Worm (Caenorhabditis elegans) whole organism, young adult: ENCODE measurements around the gene ZK816.3.

Source experiments
- B0035.1 ChIP-seq: sonication (generic microtip); optimal IDR thresholded peaks from 2 replicates; lab custom pipeline; 2016; ENCODE audit warnings: missing genetic modification characterization, mild to moderate bottlenecking, missing compliant biosample characterization, missing genotype, missing genetic modification reagents
- F39B2.1 ChIP-seq: fragments of 200-800 bp; sonication (Bioruptor generic); IDR thresholded peaks from 2 replicates; pipeline ENCODE4 v1.3.6; 2022; ENCODE audit warnings: missing genetic modification reagents, missing genetic modification characterization, missing compliant biosample characterization
- F52B5.7 ChIP-seq: sonication (generic microtip); optimal IDR thresholded peaks from 2 replicates; lab custom pipeline; 2016; ENCODE audit warnings: mild to moderate bottlenecking, missing genetic modification characterization, missing compliant biosample characterization
- F55B11.4 ChIP-seq: sonication (generic microtip); optimal IDR thresholded peaks from 2 replicates; lab custom pipeline; 2016; ENCODE audit warnings: missing compliant biosample characterization, missing genetic modification characterization, borderline replicate concordance; ENCODE audit not compliant: insufficient read depth
- F57A8.1 ChIP-seq: fragments of 200-800 bp; sonication (Bioruptor generic); optimal IDR thresholded peaks from 2 replicates; lab custom pipeline; 2018; ENCODE audit warnings: mild to moderate bottlenecking, missing genetic modification characterization, moderate library complexity, missing compliant biosample characterization
- F57C9.4 ChIP-seq: sonication (generic microtip); optimal IDR thresholded peaks from 2 replicates; lab custom pipeline; 2017; ENCODE audit warnings: mild to moderate bottlenecking, missing genetic modification characterization, missing compliant biosample characterization
- K12H6.12 ChIP-seq: fragments of 200-800 bp; sonication (Bioruptor generic); optimal IDR thresholded peaks from 2 replicates; lab custom pipeline; 2018; ENCODE audit warnings: mild to moderate bottlenecking, missing genetic modification characterization, missing compliant biosample characterization
- T07F8.4 ChIP-seq: sonication (generic microtip); optimal IDR thresholded peaks from 2 replicates; lab custom pipeline; 2016; ENCODE audit warnings: mild to moderate bottlenecking, missing genetic modification characterization, moderate library complexity, missing compliant biosample characterization
- T26A5.8 ChIP-seq: sonication (generic microtip); optimal IDR thresholded peaks from 2 replicates; lab custom pipeline; 2016; ENCODE audit warnings: missing genetic modification characterization, missing compliant biosample characterization
- Y53G8AR.9 ChIP-seq: fragments of 200-800 bp; sonication (Bioruptor generic); conservative IDR thresholded peaks from 2 replicates; pipeline ENCODE4 v1.3.6; 2022; ENCODE audit warnings: missing genetic modification reagents, missing genetic modification characterization, missing compliant biosample characterization
- Y67H2A.10 ChIP-seq: fragments of 200-800 bp; sonication (Bioruptor generic); conservative IDR thresholded peaks from 2 replicates; pipeline ENCODE4 v1.3.6; 2022; ENCODE audit warnings: missing genetic modification reagents, missing genetic modification characterization, missing compliant biosample characterization
- Y95B8A.8 ChIP-seq: fragments of 200-800 bp; sonication (Bioruptor generic); IDR thresholded peaks from 2 replicates; pipeline ENCODE4 v1.3.6; 2022; ENCODE audit warnings: missing genetic modification reagents, missing genetic modification characterization, missing compliant biosample characterization
- akir-1 ChIP-seq: fragments of 200-800 bp; sonication (Bioruptor generic); optimal IDR thresholded peaks from 2 replicates; lab custom pipeline; 2018; ENCODE audit warnings: mild to moderate bottlenecking, missing genetic modification characterization, moderate library complexity, missing compliant biosample characterization
- ama-1 ChIP-seq, 3 experiments: fragments of 150-350 bp in 1 of 3; sonication (generic microtip) in 2 of 3; optimal IDR thresholded peaks; 2 replicates each; lab custom pipeline; 2014 to 2018; ENCODE audit warnings: missing biosample characterization in 2 of 3, missing genetic modification characterization in 2 of 3, missing genetic modification reagents in 2 of 3
- bed-1 ChIP-seq: fragments of 200-800 bp; sonication (Bioruptor generic); IDR thresholded peaks from 2 replicates; pipeline ENCODE4 v1.3.6; 2022; ENCODE audit warnings: missing genetic modification reagents, missing genetic modification characterization, missing compliant biosample characterization
- ceh-100 ChIP-seq: fragments of 200-800 bp; sonication (Bioruptor generic); IDR thresholded peaks from 2 replicates; pipeline ENCODE4 v1.3.6; 2022; ENCODE audit warnings: missing genetic modification reagents, missing genetic modification characterization, missing compliant biosample characterization
- ceh-91 ChIP-seq: fragments of 200-800 bp; sonication (Bioruptor generic); IDR thresholded peaks from 2 replicates; pipeline ENCODE4 v1.3.6; 2022; ENCODE audit warnings: missing genetic modification reagents, missing genetic modification characterization, missing compliant biosample characterization
- die-1 ChIP-seq: sonication (generic microtip); optimal IDR thresholded peaks from 2 replicates; lab custom pipeline; 2016; ENCODE audit warnings: missing genotype, mild to moderate bottlenecking, missing genetic modification characterization, missing compliant biosample characterization
- dpff-1 ChIP-seq: sonication (generic microtip); optimal IDR thresholded peaks from 2 replicates; lab custom pipeline; 2017; ENCODE audit warnings: mild to moderate bottlenecking, missing genetic modification characterization, missing compliant biosample characterization
- efl-1 ChIP-seq: fragments of 150-350 bp; optimal IDR thresholded peaks from 2 replicates; lab custom pipeline; 2014; ENCODE audit warnings: missing biosample characterization, missing genetic modification reagents, missing genetic modification characterization
- egl-44 ChIP-seq: fragments of 200-800 bp; sonication (Bioruptor generic); IDR thresholded peaks from 2 replicates; pipeline ENCODE4 v1.3.6; 2022; ENCODE audit warnings: missing genetic modification reagents, missing genetic modification characterization, missing compliant biosample characterization
- ekl-4 ChIP-seq: fragments of 200-800 bp; sonication (Bioruptor generic); IDR thresholded peaks from 2 replicates; pipeline ENCODE4 v1.3.6; 2022; ENCODE audit warnings: missing genetic modification reagents, missing genetic modification characterization, missing compliant biosample characterization
- ets-4 ChIP-seq: fragments of 200-800 bp; sonication (Bioruptor generic); optimal IDR thresholded peaks from 2 replicates; lab custom pipeline; 2018; ENCODE audit warnings: mild to moderate bottlenecking, missing genetic modification characterization, missing compliant biosample characterization
- him-1 ChIP-seq: sonication (generic microtip); optimal IDR thresholded peaks from 2 replicates; lab custom pipeline; 2016; ENCODE audit warnings: missing genotype, missing genetic modification reagents, missing genetic modification characterization, missing compliant biosample characterization
- hmg-1.2 ChIP-seq: fragments of 200-800 bp; sonication (Bioruptor generic); IDR thresholded peaks from 2 replicates; pipeline ENCODE4 v1.3.6; 2022; ENCODE audit warnings: missing genetic modification reagents, missing genetic modification characterization, missing compliant biosample characterization
- hrde-1 ChIP-seq: sonication (generic microtip); optimal IDR thresholded peaks from 2 replicates; lab custom pipeline; 2016; ENCODE audit warnings: missing genetic modification characterization, mild to moderate bottlenecking, missing compliant biosample characterization, moderate library complexity, missing genotype, missing genetic modification reagents, borderline replicate concordance
- hsf-1 ChIP-seq: fragments of 200-800 bp; sonication (Bioruptor generic); IDR thresholded peaks from 2 replicates; pipeline ENCODE4 v1.3.6; 2022; ENCODE audit warnings: missing genetic modification reagents, missing genetic modification characterization, missing compliant biosample characterization
- lin-26 ChIP-seq: fragments of 200-800 bp; sonication (Bioruptor generic); IDR thresholded peaks from 2 replicates; pipeline ENCODE4 v1.3.6; 2022; ENCODE audit warnings: missing genetic modification reagents, missing genetic modification characterization, missing compliant biosample characterization
- lin-35 ChIP-seq, 3 experiments: fragments of 150-350 bp in 2 of 3; sonication (generic microtip) in 1 of 3; optimal IDR thresholded peaks; 2 replicates each; lab custom pipeline; 2014 to 2018; ENCODE audit warnings: missing biosample characterization in 3 of 3, missing genetic modification characterization in 3 of 3, missing genetic modification reagents in 3 of 3
- lsl-1 ChIP-seq: fragments of 200-800 bp; sonication (Bioruptor generic); optimal IDR thresholded peaks from 2 replicates; lab custom pipeline; 2018; ENCODE audit warnings: mild to moderate bottlenecking, missing genetic modification characterization, moderate library complexity, missing compliant biosample characterization
- mxl-1 ChIP-seq: sonication (generic microtip); optimal IDR thresholded peaks from 2 replicates; lab custom pipeline; 2016; ENCODE audit warnings: missing genetic modification characterization, missing compliant biosample characterization
- nfyb-1 ChIP-seq: fragments of 200-800 bp; sonication (Bioruptor generic); IDR thresholded peaks from 2 replicates; pipeline ENCODE4 v1.3.6; 2022; ENCODE audit warnings: missing genetic modification reagents, missing genetic modification characterization, missing compliant biosample characterization
- nhr-179 ChIP-seq: sonication (generic microtip); optimal IDR thresholded peaks from 2 replicates; lab custom pipeline; 2016; ENCODE audit warnings: mild to moderate bottlenecking, missing genetic modification characterization, missing compliant biosample characterization
- pbrm-1 ChIP-seq: fragments of 200-800 bp; sonication (Bioruptor generic); IDR thresholded peaks from 2 replicates; pipeline ENCODE4 v1.3.6; 2022; ENCODE audit warnings: missing genetic modification reagents, missing genetic modification characterization, missing compliant biosample characterization
- rpc-1 ChIP-seq, 2 experiments: fragments of 150-350 bp in 1 of 2; sonication (generic microtip) in 1 of 2; optimal IDR thresholded peaks; 2 replicates each; lab custom pipeline; 2014 to 2018; ENCODE audit warnings: missing biosample characterization in 1 of 2, missing genetic modification characterization in 1 of 2, missing genetic modification reagents in 1 of 2, missing genotype in 1 of 2
- snpc-1.3 ChIP-seq: sonication (generic microtip); optimal IDR thresholded peaks from 2 replicates; lab custom pipeline; 2017; ENCODE audit warnings: missing genetic modification characterization, mild to moderate bottlenecking, missing compliant biosample characterization, antibody characterized with exemption, moderate library complexity, missing genotype, missing genetic modification reagents; ENCODE audit not compliant: insufficient read depth
- snpc-3.4 ChIP-seq: sonication (generic microtip); optimal IDR thresholded peaks from 2 replicates; lab custom pipeline; 2017; ENCODE audit warnings: missing genetic modification characterization, mild to moderate bottlenecking, missing compliant biosample characterization, antibody characterized with exemption, moderate library complexity, missing genotype, missing genetic modification reagents
- snpc-4 ChIP-seq, 5 experiments: fragments of 150-350 bp in 1 of 5; sonication (generic microtip) in 4 of 5; optimal IDR thresholded peaks; 2 replicates each; lab custom pipeline; 2014 to 2018; ENCODE audit warnings: missing genetic modification characterization in 5 of 5, missing biosample characterization in 3 of 5, antibody characterized with exemption in 2 of 5, mild to moderate bottlenecking in 2 of 5, missing compliant biosample characterization in 2 of 5, missing genotype in 2 of 5, moderate library complexity in 2 of 5, missing genetic modification reagents in 1 of 5
- sptf-2 ChIP-seq: fragments of 200-800 bp; sonication (Bioruptor generic); optimal IDR thresholded peaks from 2 replicates; lab custom pipeline; 2018; ENCODE audit warnings: mild to moderate bottlenecking, missing genetic modification characterization, missing compliant biosample characterization
- tbp1 ChIP-seq: fragments of 200-800 bp; sonication (Bioruptor generic); optimal IDR thresholded peaks from 2 replicates; lab custom pipeline; 2018; ENCODE audit warnings: mild to moderate bottlenecking, missing genetic modification characterization, missing compliant biosample characterization
- tlf-1 ChIP-seq: fragments of 200-800 bp; sonication (Bioruptor generic); optimal IDR thresholded peaks from 2 replicates; lab custom pipeline; 2018; ENCODE audit warnings: mild to moderate bottlenecking, missing genetic modification characterization, missing compliant biosample characterization
- zfh-2 ChIP-seq: fragments of 200-800 bp; sonication (Bioruptor generic); conservative IDR thresholded peaks from 2 replicates; pipeline ENCODE4 v1.3.6; 2022; ENCODE audit warnings: missing genetic modification reagents, missing genetic modification characterization, missing compliant biosample characterization
- zim-3 ChIP-seq: sonication (generic microtip); optimal IDR thresholded peaks from 2 replicates; lab custom pipeline; 2017; ENCODE audit warnings: mild to moderate bottlenecking, missing genetic modification characterization, moderate library complexity, missing compliant biosample characterization
- ztf-18 ChIP-seq: sonication (generic microtip); optimal IDR thresholded peaks from 2 replicates; lab custom pipeline; 2016; ENCODE audit warnings: missing genotype, mild to moderate bottlenecking, missing genetic modification characterization, missing compliant biosample characterization
- ztf-22 ChIP-seq: fragments of 200-800 bp; sonication (Bioruptor generic); optimal IDR thresholded peaks from 2 replicates; lab custom pipeline; 2018; ENCODE audit warnings: mild to moderate bottlenecking, missing genetic modification characterization, moderate library complexity, missing compliant biosample characterization
- ztf-6 ChIP-seq: fragments of 200-800 bp; sonication (Bioruptor generic); IDR thresholded peaks from 2 replicates; pipeline ENCODE4 v1.3.6; 2022; ENCODE audit warnings: missing genetic modification reagents, missing genetic modification characterization, missing compliant biosample characterization

The ZK816.3 gene

DNA sequence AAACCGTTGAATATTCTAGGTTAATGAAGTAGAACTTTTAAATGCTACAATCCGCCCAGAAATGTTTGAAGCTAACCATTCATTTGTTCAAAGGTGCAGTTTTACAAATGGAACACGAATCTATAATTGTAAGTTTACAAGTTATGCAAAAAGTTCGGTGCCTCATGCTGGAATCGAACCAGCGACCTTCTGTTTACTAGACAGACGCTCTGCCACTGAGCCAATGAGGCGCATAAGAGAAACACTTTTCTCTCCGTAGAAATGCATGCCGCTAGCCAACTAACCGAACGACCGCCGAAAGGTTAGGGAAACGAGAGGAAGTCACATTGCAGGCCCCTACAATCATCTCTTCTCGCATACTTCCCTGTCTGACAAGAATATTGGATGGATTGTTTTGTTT is 23.1 kb downstream of the ZK816.3 start:
- TF ChIP-seq nhr-179 (tag; lab: Kevin White, UChicago), result peak; percentile 20
- peak in 1 of 3 experiments; percentile 69 for TF ChIP-seq lin-35 (GFP tag; optimal IDR thresholded peaks at IDR 0.05; lab: Kevin White, UChicago)
- peak; percentile 38 for TF ChIP-seq ztf-22 (GFP tag; lab: Kevin White, UChicago)
- 0 out of 2 replicates have a peak, but pooled peaks have one; percentile 78 for TF ChIP-seq ztf-6 (GFP tag; lab: Robert Waterston, UW)
- no peak for TF ChIP-seq lsl-1
- peak; percentile 97 for TF ChIP-seq tbp1
- no peak for TF ChIP-seq F57C9.4 (tag; lab: Kevin White, UChicago)
- TF ChIP-seq B0035.1 (tag; lab: Kevin White, UChicago), result peak; percentile 47
- peak; percentile 93 for TF ChIP-seq lin-26 (GFP tag; lab: Robert Waterston, UW)
- TF ChIP-seq akir-1 (GFP tag; lab: Kevin White, UChicago), result peak; percentile 36
- TF ChIP-seq F55B11.4 (tag; lab: Kevin White, UChicago), result no peak
- peak; percentile 44 for TF ChIP-seq mxl-1
- peak; percentile 94 for TF ChIP-seq rpc-1 (optimal IDR thresholded peaks at IDR 0.05; lab: Kevin White, UChicago)
- TF ChIP-seq rpc-1 (tag; optimal IDR thresholded peaks at IDR 0.05; lab: Kevin White, UChicago), result peak; percentile 91
- peak; percentile 75 for TF ChIP-seq egl-44
- TF ChIP-seq zfh-2 (GFP tag; lab: Robert Waterston, UW), result no peak; the same call in 1 of the 2 replicates
- TF ChIP-seq ekl-4 (GFP tag; lab: Robert Waterston, UW), result peak; percentile 79
- TF ChIP-seq dpff-1 (tag; lab: Kevin White, UChicago), result no peak
- no peak for TF ChIP-seq efl-1
- peak; percentile 90 for TF ChIP-seq nfyb-1 (GFP tag; lab: Robert Waterston, UW)
- peak; percentile 65 for TF ChIP-seq ztf-18 (tag; lab: Kevin White, UChicago)
- TF ChIP-seq hmg-1.2, result peak; percentile 83
- TF ChIP-seq F52B5.7 (tag; lab: Kevin White, UChicago), result peak; percentile 75
- peak; percentile 52 for TF ChIP-seq K12H6.12 (tag; lab: Kevin White, UChicago)
- peak; percentile 62 for TF ChIP-seq snpc-1.3 (tag; lab: Kevin White, UChicago)
- TF ChIP-seq snpc-3.4 (tag; lab: Kevin White, UChicago), result peak; percentile 86
- peak; percentile 73 for TF ChIP-seq Y95B8A.8 (GFP tag; lab: Robert Waterston, UW)
- peak; percentile 44 for TF ChIP-seq ceh-100 (GFP tag; lab: Robert Waterston, UW)
- peak; percentile 57 for TF ChIP-seq ets-4 (GFP tag; lab: Kevin White, UChicago)
- no peak for TF ChIP-seq ama-1 (optimal IDR thresholded peaks at IDR 0.05; lab: Kevin White, UChicago)
- peak; percentile 75 to 90 for TF ChIP-seq ama-1 (GFP tag; optimal IDR thresholded peaks at IDR 0.05; lab: Kevin White, UChicago)
- no peak for TF ChIP-seq ceh-91 (GFP tag; lab: Robert Waterston, UW)
- TF ChIP-seq Y53G8AR.9 (GFP tag; lab: Robert Waterston, UW), result peak; percentile 39; the same call in 1 of the 2 replicates
- peak; percentile 59 for TF ChIP-seq F57A8.1
- TF ChIP-seq tlf-1 (GFP tag; lab: Kevin White, UChicago), result peak; percentile 5
- peak; percentile 65 for TF ChIP-seq Y67H2A.10 (GFP tag; lab: Robert Waterston, UW)
- no peak for TF ChIP-seq hrde-1
- TF ChIP-seq F39B2.1 (GFP tag; lab: Robert Waterston, UW), result no peak
- no peak for TF ChIP-seq hsf-1 (GFP tag; lab: Robert Waterston, UW)
- peak; percentile 46 for TF ChIP-seq zim-3 (tag; lab: Kevin White, UChicago)
- 0 out of 2 replicates have a peak, but pooled peaks have one; percentile 33 for TF ChIP-seq bed-1 (GFP tag; lab: Robert Waterston, UW)
- peak; percentile 75 for TF ChIP-seq T07F8.4 (tag; lab: Kevin White, UChicago)
- TF ChIP-seq snpc-4 (GFP tag; optimal IDR thresholded peaks at IDR 0.05; lab: Kevin White, UChicago), result peak; percentile 60
- peak; percentile 32 to 72 (median 56) for TF ChIP-seq snpc-4 (tag; optimal IDR thresholded peaks at IDR 0.05; lab: Kevin White, UChicago)
- TF ChIP-seq T26A5.8 (tag; lab: Kevin White, UChicago), result no peak
- TF ChIP-seq die-1 (tag; lab: Kevin White, UChicago), result peak; percentile 90
- TF ChIP-seq sptf-2 (GFP tag; lab: Kevin White, UChicago), result no peak
- peak; percentile 85 for TF ChIP-seq him-1 (tag; lab: Kevin White, UChicago)
- peak; percentile 80 for TF ChIP-seq pbrm-1 (GFP tag; lab: Robert Waterston, UW)
